Fruit fly (Drosophila melanogaster): ENCODE results near the gene lush.
A peak's percentile ranks its signal among the peaks of the same experiment; 100 is the strongest.

The lush gene

dm6 chr3L:19562146-19562700 lies 43.7 kb downstream of the lush start:
- TF ChIP-seq chn (GFP tag; optimal IDR thresholded peaks at IDR 0.05), result no peak
- TF ChIP-seq cg (GFP tag; optimal IDR thresholded peaks at IDR 0.05), result peak; percentile 85
- no peak for TF ChIP-seq Ssrp (tag; optimal IDR thresholded peaks at IDR 0.05)
- no peak for TF ChIP-seq CG1233 (GFP tag; optimal IDR thresholded peaks at IDR 0.05)
- TF ChIP-seq Lhr (GFP tag; optimal IDR thresholded peaks at IDR 0.05), result no peak
- no peak for TF ChIP-seq schlank (tag; optimal IDR thresholded peaks at IDR 0.05)
- TF ChIP-seq E2f1 (GFP tag; IDR thresholded peaks at IDR 0.05), result peak; percentile 33; the same call in 1 of the 2 replicates
- TF ChIP-seq CG12391 (tag; optimal IDR thresholded peaks at IDR 0.05), result no peak
- 0 out of 2 replicates have a peak, but pooled peaks have one; percentile 30 for TF ChIP-seq crol (GFP tag; IDR thresholded peaks at IDR 0.05)
- TF ChIP-seq sd (tag; optimal IDR thresholded peaks at IDR 0.05), result peak; percentile 34
- no peak for TF ChIP-seq Optix (GFP tag; IDR thresholded peaks at IDR 0.05)
- no peak for TF ChIP-seq bbx (GFP tag; IDR thresholded peaks at IDR 0.05; ENCODE audit: partially characterized antibody)
- peak; percentile 42; the same call in 1 of the 2 replicates for TF ChIP-seq CG42726 (GFP tag; IDR thresholded peaks at IDR 0.05; ENCODE audit: partially characterized antibody)
- TF ChIP-seq Ada2b (GFP tag; IDR thresholded peaks at IDR 0.05), result no peak
- TF ChIP-seq CG2199 (GFP tag; IDR thresholded peaks at IDR 0.05), result peak; percentile 44; the same call in 1 of the 3 replicates
- no peak for TF ChIP-seq wdn (GFP tag; IDR thresholded peaks at IDR 0.05)
- TF ChIP-seq ham (GFP tag; IDR thresholded peaks at IDR 0.05), result no peak
- TF ChIP-seq pros (GFP tag; optimal IDR thresholded peaks at IDR 0.05), result peak; percentile 85
- 0 out of 3 replicates have a peak, but pooled peaks have one; percentile 34 for TF ChIP-seq ci (GFP tag; IDR thresholded peaks at IDR 0.05)
- no peak for TF ChIP-seq Dll (GFP tag; IDR thresholded peaks at IDR 0.05; ENCODE audit: partially characterized antibody)
- no peak for TF ChIP-seq hb (GFP tag; IDR thresholded peaks at IDR 0.05; ENCODE audit: partially characterized antibody)
- no peak for TF ChIP-seq CG11560 (tag; IDR thresholded peaks at IDR 0.05)
- no peak for TF ChIP-seq CG1024 (GFP tag; IDR thresholded peaks at IDR 0.05)
- no peak for TF ChIP-seq HLH54F (GFP tag; optimal IDR thresholded peaks at IDR 0.05)
- TF ChIP-seq nom (GFP tag; optimal IDR thresholded peaks at IDR 0.05), result peak; percentile 19
- no peak for TF ChIP-seq slp2 (GFP tag; optimal IDR thresholded peaks at IDR 0.05)
- TF ChIP-seq CG30403 (GFP tag; optimal IDR thresholded peaks at IDR 0.05), result no peak
- peak; percentile 90 for TF ChIP-seq CG6175 (GFP tag; IDR thresholded peaks at IDR 0.05)
- TF ChIP-seq CG5245 (GFP tag; optimal IDR thresholded peaks at IDR 0.05), result no peak
- no peak for TF ChIP-seq Rx (GFP tag; IDR thresholded peaks at IDR 0.05)
- TF ChIP-seq hkb (optimal IDR thresholded peaks at IDR 0.05), result no peak
- TF ChIP-seq hkb (GFP tag; IDR thresholded peaks at IDR 0.05), result no peak
- no peak for TF ChIP-seq NC2α (GFP tag; optimal IDR thresholded peaks at IDR 0.05)
- peak; percentile 94 for TF ChIP-seq Adf1 (GFP tag; IDR thresholded peaks at IDR 0.05)
- TF ChIP-seq H2.0 (GFP tag; IDR thresholded peaks at IDR 0.05), result no peak
- 0 out of 3 replicates have a peak, but pooled peaks have one; percentile 2 for TF ChIP-seq CG16813 (GFP tag; IDR thresholded peaks at IDR 0.05; ENCODE audit: partially characterized antibody)
- TF ChIP-seq Dek (tag; optimal IDR thresholded peaks at IDR 0.05), result no peak
- TF ChIP-seq Atf6 (GFP tag; IDR thresholded peaks at IDR 0.05), result no peak
- TF ChIP-seq oc (tag; optimal IDR thresholded peaks at IDR 0.05), result peak; percentile 40
- TF ChIP-seq Hr51 (GFP tag; optimal IDR thresholded peaks at IDR 0.05), result no peak
- no peak for TF ChIP-seq CG14050 (GFP tag; IDR thresholded peaks at IDR 0.05)
- no peak for TF ChIP-seq CG6683 (GFP tag; optimal IDR thresholded peaks at IDR 0.05)
- TF ChIP-seq CG17912 (GFP tag; optimal IDR thresholded peaks at IDR 0.05), result no peak
- 0 out of 4 replicates have a peak, but pooled peaks have one; percentile 64 for TF ChIP-seq chinmo (GFP tag; IDR thresholded peaks at IDR 0.05; ENCODE audit: partially characterized antibody)
- no peak for TF ChIP-seq CG17385 (GFP tag; optimal IDR thresholded peaks at IDR 0.05)
- no peak for TF ChIP-seq Xbp1 (GFP tag; optimal IDR thresholded peaks at IDR 0.05)
- TF ChIP-seq Awh (GFP tag; IDR thresholded peaks at IDR 0.05), result no peak
- TF ChIP-seq Trl (optimal IDR thresholded peaks at IDR 0.05), result peak; percentile 16 to 34
- TF ChIP-seq Trl (GFP tag; optimal IDR thresholded peaks at IDR 0.05), result no peak
- no peak for TF ChIP-seq cwo (GFP tag; optimal IDR thresholded peaks at IDR 0.05)
- TF ChIP-seq Med (GFP tag), result peak; percentile 84
